Worm (Caenorhabditis elegans) whole organism, L1 larva: Measurements from ENCODE around the gene spat-3.
A peak's percentile ranks its signal among the peaks of the same experiment; 100 is the strongest.

Experiments used
- C34B4.2 ChIP-seq: sonication (generic microtip); optimal IDR thresholded peaks from 2 replicates; lab custom pipeline; 2017; ENCODE audit warnings: mild to moderate bottlenecking, missing genetic modification characterization, missing compliant biosample characterization
- F16B12.6 ChIP-seq: fragments of 150-350 bp; optimal IDR thresholded peaks from 2 replicates; lab custom pipeline; 2014; ENCODE audit warnings: missing biosample characterization, missing genetic modification characterization
- alr-1 ChIP-seq: fragments of 200-800 bp; sonication (Bioruptor generic); optimal IDR thresholded peaks from 2 replicates; lab custom pipeline; 2018; ENCODE audit warnings: borderline replicate concordance, mild to moderate bottlenecking, missing genetic modification characterization, missing compliant biosample characterization
- blmp-1 ChIP-seq: fragments of 150-350 bp; optimal IDR thresholded peaks from 2 replicates; lab custom pipeline; 2014; ENCODE audit warnings: missing biosample characterization, missing genetic modification characterization
- ceh-63 ChIP-seq: fragments of 200-800 bp; sonication (Bioruptor generic); optimal IDR thresholded peaks from 2 replicates; lab custom pipeline; 2018; ENCODE audit warnings: mild to moderate bottlenecking, missing genetic modification characterization, missing compliant biosample characterization
- ceh-8 ChIP-seq: fragments of 200-800 bp; sonication (Bioruptor generic); optimal IDR thresholded peaks from 2 replicates; lab custom pipeline; 2018; ENCODE audit warnings: mild to moderate bottlenecking, missing genetic modification characterization, moderate library complexity, missing compliant biosample characterization
- ceh-82 ChIP-seq, 3 experiments: fragments of 150-350 bp in 1 of 3; sonication (generic microtip) in 2 of 3; optimal IDR thresholded peaks; 2 replicates each; lab custom pipeline; 2014 to 2017; ENCODE audit warnings: missing biosample characterization in 3 of 3, missing genetic modification characterization in 3 of 3
- ceh-90 ChIP-seq: sonication (generic microtip); optimal IDR thresholded peaks from 2 replicates; lab custom pipeline; 2016; ENCODE audit warnings: missing genetic modification characterization, missing compliant biosample characterization
- ces-1 ChIP-seq: fragments of 150-350 bp; optimal IDR thresholded peaks from 2 replicates; lab custom pipeline; 2014; ENCODE audit warnings: missing biosample characterization, missing genetic modification reagents, missing genetic modification characterization
- dsc-1 ChIP-seq: sonication (generic microtip); optimal IDR thresholded peaks from 2 replicates; lab custom pipeline; 2016; ENCODE audit warnings: mild to moderate bottlenecking, missing genetic modification characterization, missing compliant biosample characterization
- efl-1 ChIP-seq, 4 experiments: fragments of 150-350 bp; optimal IDR thresholded peaks in 3 of 4; peaks in 1 of 4; 1 replicate in 1 of 4; 2 replicates in 3 of 4; lab custom pipeline; 2014; ENCODE audit warnings: missing biosample characterization in 2 of 4, missing genetic modification characterization in 2 of 4, missing genetic modification reagents in 2 of 4
- elt-2 ChIP-seq: sonication (generic microtip); optimal IDR thresholded peaks from 2 replicates; lab custom pipeline; 2016; ENCODE audit warnings: missing genetic modification characterization, mild to moderate bottlenecking, inconsistent platforms, missing compliant biosample characterization, missing genetic modification reagents
- ets-5 ChIP-seq: fragments of 200-800 bp; sonication (Bioruptor generic); IDR thresholded peaks from 2 replicates; pipeline ENCODE4 v1.3.6; 2022; ENCODE audit warnings: missing genetic modification characterization, missing compliant biosample characterization
- fkh-4 ChIP-seq: sonication (generic microtip); optimal IDR thresholded peaks from 2 replicates; lab custom pipeline; 2016; ENCODE audit warnings: missing compliant biosample characterization, missing genetic modification characterization, borderline replicate concordance
- grh-1 ChIP-seq: fragments of 200-800 bp; sonication (Bioruptor generic); IDR thresholded peaks from 2 replicates; pipeline ENCODE4 v1.3.6; 2022; ENCODE audit warnings: missing genetic modification reagents, missing genetic modification characterization, missing compliant biosample characterization
- hlh-17 ChIP-seq: fragments of 200-800 bp; sonication (Bioruptor generic); optimal IDR thresholded peaks from 2 replicates; lab custom pipeline; 2018; ENCODE audit warnings: missing genetic modification characterization, mild to moderate bottlenecking, missing compliant biosample characterization, moderate library complexity, borderline replicate concordance
- hlh-4 ChIP-seq: sonication (generic microtip); optimal IDR thresholded peaks from 2 replicates; lab custom pipeline; 2016; ENCODE audit warnings: mild to moderate bottlenecking, missing genetic modification characterization, missing compliant biosample characterization
- jun-1 ChIP-seq: fragments of 150-350 bp; optimal IDR thresholded peaks from 2 replicates; lab custom pipeline; 2014; ENCODE audit warnings: missing biosample characterization, missing genetic modification reagents, missing genetic modification characterization
- lin-14 ChIP-seq: fragments of 200-800 bp; sonication (Bioruptor generic); optimal IDR thresholded peaks from 2 replicates; lab custom pipeline; 2018; ENCODE audit warnings: mild to moderate bottlenecking, missing genetic modification characterization, moderate library complexity, missing compliant biosample characterization
- lin-15B ChIP-seq: fragments of 150-350 bp; sonication (generic microtip); optimal IDR thresholded peaks from 3 replicates; lab custom pipeline; 2014; ENCODE audit warnings: missing biosample characterization, missing genetic modification characterization
- lir-3 ChIP-seq: sonication (generic microtip); optimal IDR thresholded peaks from 2 replicates; lab custom pipeline; 2016; ENCODE audit warnings: mild to moderate bottlenecking, missing genetic modification characterization, moderate library complexity, missing compliant biosample characterization; ENCODE audit not compliant: poor library complexity
- lsy-2 ChIP-seq, 2 experiments: fragments of 150-350 bp; optimal IDR thresholded peaks; 2 replicates each; lab custom pipeline; 2014; ENCODE audit warnings: missing biosample characterization in 2 of 2, missing genetic modification characterization in 2 of 2
- mdl-1 ChIP-seq, 2 experiments: fragments of 150-350 bp; optimal IDR thresholded peaks; 2 replicates each; lab custom pipeline; 2014 to 2017; ENCODE audit warnings: missing biosample characterization in 2 of 2, missing genetic modification characterization in 2 of 2, inconsistent platforms in 1 of 2
- mep-1 ChIP-seq: fragments of 150-350 bp; optimal IDR thresholded peaks from 2 replicates; lab custom pipeline; 2014; ENCODE audit warnings: missing biosample characterization, missing genetic modification characterization
- nhr-11 ChIP-seq: fragments of 150-350 bp; optimal IDR thresholded peaks from 2 replicates; lab custom pipeline; 2014; ENCODE audit warnings: missing biosample characterization, missing genetic modification characterization
- nhr-12 ChIP-seq: sonication (generic microtip); optimal IDR thresholded peaks from 2 replicates; lab custom pipeline; 2017; ENCODE audit warnings: missing biosample characterization, missing genetic modification characterization
- nhr-20 ChIP-seq: sonication (generic microtip); optimal IDR thresholded peaks from 2 replicates; lab custom pipeline; 2016; ENCODE audit warnings: mild to moderate bottlenecking, missing genetic modification characterization, missing compliant biosample characterization
- nhr-237 ChIP-seq: fragments of 150-350 bp; optimal IDR thresholded peaks from 2 replicates; lab custom pipeline; 2014; ENCODE audit warnings: missing biosample characterization, missing genetic modification characterization
- nhr-77 ChIP-seq: fragments of 150-350 bp; optimal IDR thresholded peaks from 2 replicates; lab custom pipeline; 2014; ENCODE audit warnings: missing biosample characterization, missing genetic modification characterization
- nhr-85 ChIP-seq: sonication (generic microtip); peaks from one replicate; lab custom pipeline; 2016; ENCODE audit warnings: missing genetic modification characterization, inconsistent platforms, missing compliant biosample characterization
- pag-3 ChIP-seq: sonication (generic microtip); optimal IDR thresholded peaks from 2 replicates; lab custom pipeline; 2017; ENCODE audit warnings: missing genetic modification characterization, mild to moderate bottlenecking, missing compliant biosample characterization, antibody characterized with exemption, borderline replicate concordance; ENCODE audit not compliant: insufficient read depth
- rnt-1 ChIP-seq: sonication (generic microtip); optimal IDR thresholded peaks from 2 replicates; lab custom pipeline; 2016; ENCODE audit warnings: mild to moderate bottlenecking, missing genetic modification characterization, moderate library complexity, missing compliant biosample characterization
- snpc-4 ChIP-seq: fragments of 150-350 bp; optimal IDR thresholded peaks from 2 replicates; lab custom pipeline; 2014; ENCODE audit warnings: missing biosample characterization, missing genetic modification characterization
- sox-4 ChIP-seq: sonication (generic microtip); optimal IDR thresholded peaks from 2 replicates; lab custom pipeline; 2016; ENCODE audit warnings: missing genetic modification characterization, missing compliant biosample characterization
- swsn-7 ChIP-seq: sonication (generic microtip); optimal IDR thresholded peaks from 2 replicates; lab custom pipeline; 2016; ENCODE audit warnings: missing genetic modification characterization, missing compliant biosample characterization
- unc-130 ChIP-seq: fragments of 150-350 bp; optimal IDR thresholded peaks from 2 replicates; lab custom pipeline; 2017; ENCODE audit warnings: missing biosample characterization, missing genetic modification characterization, inconsistent platforms
- unc-30 ChIP-seq: sonication (generic microtip); optimal IDR thresholded peaks from 2 replicates; lab custom pipeline; 2017; ENCODE audit warnings: missing biosample characterization, missing genetic modification characterization
- unc-62 ChIP-seq: fragments of 150-350 bp; optimal IDR thresholded peaks from 2 replicates; lab custom pipeline; 2014; ENCODE audit warnings: missing biosample characterization, missing genetic modification reagents, missing genetic modification characterization
- unc-86 ChIP-seq: sonication (generic microtip); optimal IDR thresholded peaks from 2 replicates; lab custom pipeline; 2016; ENCODE audit warnings: missing genetic modification characterization, missing compliant biosample characterization
- vab-15 ChIP-seq: sonication (generic microtip); optimal IDR thresholded peaks from 2 replicates; lab custom pipeline; 2017; ENCODE audit warnings: missing genotype, mild to moderate bottlenecking, missing genetic modification characterization, missing compliant biosample characterization
- zag-1 ChIP-seq: fragments of 150-350 bp; optimal IDR thresholded peaks from 2 replicates; lab custom pipeline; 2014; ENCODE audit warnings: missing biosample characterization, missing genetic modification characterization
- zip-4 ChIP-seq: fragments of 200-800 bp; sonication (Bioruptor generic); optimal IDR thresholded peaks from 2 replicates; lab custom pipeline; 2018; ENCODE audit warnings: mild to moderate bottlenecking, missing genetic modification characterization, moderate library complexity, missing compliant biosample characterization

spat-3 gene

DNA sequence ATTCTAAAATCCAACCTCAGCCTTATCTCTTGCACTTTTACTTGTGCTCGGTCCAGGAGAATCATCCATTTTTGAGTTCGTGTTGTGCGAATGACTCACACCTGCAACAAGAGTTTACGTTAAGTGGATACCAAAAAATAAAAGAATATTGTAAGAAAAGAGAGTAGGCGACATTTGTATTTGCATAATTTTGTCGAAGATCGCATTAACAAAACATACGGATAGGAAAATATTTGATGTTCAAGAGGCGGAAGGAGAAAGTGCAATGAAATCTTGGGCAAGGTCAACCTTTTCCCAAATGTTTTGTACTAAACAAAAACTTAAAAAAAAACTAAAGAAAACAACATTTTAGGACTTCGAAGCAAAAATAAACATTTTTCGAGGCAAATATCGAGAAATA lies at the start of gene spat-3:
Gene spat-3, minus strand, starts transcription at position 101 of the 400 bp plus-strand sequence.
- peak; percentile 7 for TF ChIP-seq blmp-1 (tag; lab: Kevin White, UChicago)
- TF ChIP-seq elt-2 (tag; lab: Kevin White, UChicago): no peak
- TF ChIP-seq, all 84 proteins: peak for 1

DNA sequence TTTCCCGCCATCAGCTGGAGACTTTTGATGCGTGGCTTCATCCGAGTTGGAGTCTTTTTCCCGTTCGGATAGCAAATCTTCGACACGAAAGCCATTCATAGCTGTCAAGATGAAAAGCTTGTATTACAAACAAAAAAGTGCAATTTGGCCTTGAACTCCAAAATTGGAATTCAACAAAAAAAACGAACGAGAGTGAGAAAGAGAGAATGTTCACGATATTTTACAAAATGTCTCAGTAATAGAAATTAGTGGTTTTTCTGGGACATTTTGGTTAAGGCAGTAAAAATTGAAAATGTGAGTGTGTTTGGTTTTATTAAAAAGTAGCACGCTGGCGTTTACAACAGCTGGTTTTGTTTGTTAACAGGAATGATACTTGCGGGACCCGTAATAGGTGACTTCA lies 48.3 kb upstream of the spat-3 start, which contains the start of gene ceh-1:
Gene ceh-1, minus strand, starts transcription at position 101 of the 400 bp plus-strand sequence.
- no peak for TF ChIP-seq pag-3 (tag; lab: Kevin White, UChicago)

DNA sequence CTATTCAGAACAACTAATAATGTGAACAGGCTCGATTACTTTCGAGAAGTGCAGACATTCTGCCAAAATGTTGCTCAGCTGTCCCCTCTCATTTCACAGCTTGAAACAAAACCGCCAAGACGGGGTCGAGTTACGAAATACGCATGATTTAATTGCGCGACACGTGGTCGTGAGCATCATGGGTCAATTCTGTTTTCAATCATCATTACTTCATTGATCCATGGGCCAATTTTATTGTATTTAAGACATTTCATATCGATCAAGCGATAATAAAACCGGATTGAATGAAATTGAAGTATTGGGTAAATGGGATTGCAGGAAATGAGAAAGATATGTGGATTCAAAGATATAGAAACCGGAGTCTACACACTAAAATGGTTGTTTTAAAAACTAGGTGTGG lies 47.2 kb upstream of the spat-3 start:
- TF ChIP-seq fkh-4 (peak; percentile 51), hlh-17 (no peak), dsc-1 (tag; lab: Kevin White, UChicago) (peak; percentile 93), vab-15 (no peak)
- TF ChIP-seq, all 84 proteins: peak for 2

DNA sequence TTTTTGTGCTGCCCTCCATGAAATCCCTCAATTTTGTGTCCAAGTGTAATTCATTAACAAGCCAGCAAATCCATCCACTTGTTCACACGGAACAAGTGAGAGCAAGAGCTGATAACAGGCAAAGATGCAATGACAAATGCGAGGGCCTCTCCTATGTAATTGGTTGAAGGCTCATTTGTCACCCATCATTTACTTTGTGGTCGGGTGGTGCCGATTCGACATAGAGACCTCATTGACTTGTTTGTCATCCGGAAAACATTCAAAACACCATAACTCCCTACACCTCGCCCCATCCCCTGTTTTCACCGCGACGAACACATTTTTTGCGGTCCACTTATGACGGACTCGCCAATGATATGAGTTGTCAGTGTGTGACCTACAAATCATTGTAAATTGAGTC lies 45.7 kb upstream of the spat-3 start:
- TF ChIP-seq ceh-63 (GFP tag; lab: Kevin White, UChicago) (no peak), F16B12.6 (tag; lab: Kevin White, UChicago) (no peak), ces-1 (GFP tag; lab: Kevin White, UChicago) (no peak), efl-1 (optimal IDR thresholded peaks at IDR 0.05; lab: Kevin White, UChicago) (no peak), efl-1 (GFP tag; optimal IDR thresholded peaks at IDR 0.05 in 1 of 2; lab: Kevin White, UChicago) (no peak), mdl-1 (tag; optimal IDR thresholded peaks at IDR 0.05; lab: Kevin White, UChicago) (no peak), pag-3 (tag; lab: Kevin White, UChicago) (no peak), unc-62 (GFP tag; lab: Kevin White, UChicago) (no peak), zag-1 (tag; lab: Kevin White, UChicago) (no peak), nhr-237 (tag; lab: Kevin White, UChicago) (no peak), nhr-11 (tag; lab: Kevin White, UChicago) (no peak), C34B4.2 (tag; lab: Kevin White, UChicago) (no peak), nhr-20 (tag; lab: Kevin White, UChicago) (no peak), unc-30 (tag; lab: Kevin White, UChicago) (no peak), nhr-85 (tag; lab: Kevin White, UChicago) (no peak), lin-14 (GFP tag; lab: Kevin White, UChicago) (no peak), hlh-4 (tag; lab: Kevin White, UChicago) (no peak), sox-4 (no peak), grh-1 (GFP tag; lab: Robert Waterston, UW) (no peak), jun-1 (tag; lab: Kevin White, UChicago) (no peak), lsy-2 (tag; optimal IDR thresholded peaks at IDR 0.05; lab: Kevin White, UChicago) (no peak)

DNA sequence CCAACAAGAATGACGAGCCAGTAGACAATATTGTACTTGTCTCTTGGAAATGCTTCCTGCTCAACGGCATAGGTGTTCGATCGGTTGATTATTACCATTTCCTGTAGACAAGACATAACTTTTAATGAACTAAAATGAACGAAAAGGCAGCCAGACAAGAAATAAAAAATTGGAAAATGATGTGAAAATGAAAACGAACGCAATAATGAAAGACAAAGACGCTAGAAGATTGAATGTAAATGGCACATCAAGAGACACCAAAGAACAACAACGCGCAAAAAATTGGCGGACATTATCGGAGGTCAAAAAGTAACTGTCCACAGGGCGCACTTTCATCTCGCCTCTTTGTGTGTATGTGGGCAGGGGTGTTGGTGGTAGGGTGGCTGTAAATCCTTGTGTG lies 43.4 kb upstream of the spat-3 start, which contains the start of gene ent-5:
Gene ent-5, minus strand, starts transcription at position 101 of the 400 bp plus-strand sequence.
- TF ChIP-seq unc-62 (GFP tag; lab: Kevin White, UChicago) (no peak), ceh-82 (tag; optimal IDR thresholded peaks at IDR 0.05; lab: Kevin White, UChicago) (no peak), snpc-4 (tag; lab: Kevin White, UChicago) (no peak), mep-1 (no peak), sox-4 (no peak), mdl-1 (tag; optimal IDR thresholded peaks at IDR 0.05; lab: Kevin White, UChicago) (no peak), unc-130 (tag; lab: Kevin White, UChicago) (no peak), hlh-17 (no peak), nhr-20 (tag; lab: Kevin White, UChicago) (no peak), zip-4 (GFP tag; lab: Kevin White, UChicago) (no peak)

DNA sequence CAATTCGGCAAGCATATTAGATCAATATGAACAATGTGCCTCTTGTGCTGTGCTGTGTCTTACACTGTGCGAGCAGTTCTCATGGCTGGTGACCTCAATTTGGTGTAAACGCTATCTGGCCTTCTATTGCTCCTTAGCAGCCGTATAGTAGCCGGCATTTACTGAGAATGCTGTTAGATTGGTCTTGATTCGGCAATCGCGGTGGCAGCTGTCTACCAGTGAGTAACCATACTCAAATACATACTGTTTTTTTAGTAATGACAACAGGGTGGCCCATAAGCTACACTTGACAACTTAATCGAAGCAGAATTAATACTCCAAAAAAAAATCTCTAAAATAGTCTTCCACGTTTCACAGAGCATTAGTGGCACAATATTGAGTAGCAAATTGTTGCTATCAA lies 41.4 kb upstream of the spat-3 start, which contains the start of gene C46C11.4:
Gene C46C11.4, minus strand, starts transcription at position 101 of the 400 bp plus-strand sequence.
- TF ChIP-seq nhr-12 (tag; lab: Kevin White, UChicago) (no peak), rnt-1 (tag; lab: Kevin White, UChicago) (no peak), snpc-4 (tag; lab: Kevin White, UChicago) (no peak), hlh-17 (no peak), lir-3 (tag; lab: Kevin White, UChicago) (no peak), unc-86 (tag; lab: Kevin White, UChicago) (no peak), ceh-8 (GFP tag; lab: Kevin White, UChicago) (no peak), swsn-7 (tag; lab: Kevin White, UChicago) (no peak), blmp-1 (tag; lab: Kevin White, UChicago) (no peak), lin-14 (GFP tag; lab: Kevin White, UChicago) (no peak), lin-15B (tag; lab: Kevin White, UChicago) (no peak), ceh-90 (tag; lab: Kevin White, UChicago) (no peak), mep-1 (no peak), ets-5 (GFP tag; lab: Robert Waterston, UW) (no peak), nhr-77 (tag; lab: Kevin White, UChicago) (no peak), alr-1 (tag; lab: Kevin White, UChicago) (no peak)
